Fruit fly (Drosophila melanogaster) whole organism, pupa: ENCODE data around the gene CG31688.

Experiments
- CG12605 ChIP-seq: fragments of 200-800 bp; sonication (Bioruptor generic); IDR thresholded peaks from 2 replicates; pipeline ENCODE4 v1.3.6; 2022; ENCODE audit warnings: missing biosample characterization, missing genetic modification characterization
- EcR ChIP-seq: fragments of 200-800 bp; sonication (Bioruptor generic); optimal IDR thresholded peaks from 3 replicates; lab custom pipeline; 2019; ENCODE audit warnings: missing biosample characterization, missing genetic modification characterization, mild to moderate bottlenecking, moderate library complexity, missing genetic modification reagents
- Snoo ChIP-seq: fragments of 200-800 bp; sonication (Bioruptor generic); optimal IDR thresholded peaks from 3 replicates; lab custom pipeline; 2017; ENCODE audit warnings: missing biosample characterization, mild to moderate bottlenecking, missing genetic modification characterization, inconsistent platforms

DNA sequence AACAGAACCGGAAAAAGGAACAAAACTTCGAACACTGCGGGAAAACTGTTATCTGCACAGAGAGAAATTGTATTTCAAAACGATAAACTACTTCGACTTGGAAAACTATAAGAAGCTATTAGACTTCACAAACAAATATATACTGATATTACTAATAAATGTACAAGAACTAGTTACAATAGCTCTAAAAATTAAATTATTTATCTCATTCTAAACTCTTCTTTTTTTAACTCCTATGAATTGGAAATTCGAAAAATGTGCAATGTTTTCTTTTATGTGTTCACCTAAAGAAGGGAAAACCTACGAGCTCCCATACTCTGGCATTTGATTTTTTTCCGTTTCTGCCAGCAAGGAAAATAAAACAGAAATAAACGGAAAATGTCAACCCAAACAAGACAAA, 24.6 kb upstream of the CG31688 start:
- TF ChIP-seq EcR (GFP tag; lab: Kevin White, UChicago) (no peak), Snoo (tag; lab: Kevin White, UChicago) (no peak), CG12605 (no peak)
